Worm (Caenorhabditis elegans): ENCODE data around the gene air-1.

DNA sequence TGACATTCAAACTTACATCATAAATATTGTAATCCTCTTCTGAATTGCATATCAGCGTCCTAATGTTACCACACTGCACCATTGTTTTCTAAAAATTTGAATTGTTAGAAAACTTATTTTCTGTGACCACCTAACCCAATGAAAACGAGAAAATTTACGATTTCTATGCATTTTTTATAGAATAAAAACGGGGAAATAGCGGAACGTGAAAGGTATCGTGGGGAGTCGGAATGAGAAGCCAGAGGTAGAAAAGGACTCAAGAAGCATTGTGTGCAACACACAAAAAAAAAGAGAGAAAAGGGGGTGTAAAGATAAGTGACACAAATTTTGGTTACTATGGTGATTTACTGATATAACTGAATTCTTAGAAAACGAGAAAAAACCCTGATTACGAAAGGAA is 28.9 kb downstream of the air-1 start, which contains the start of gene C16D9.6:
- TF ChIP-seq unc-62 (GFP tag; optimal IDR thresholded peaks at IDR 0.05) (no peak), blmp-1 (tag; optimal IDR thresholded peaks at IDR 0.05) (no peak), ces-1 (GFP tag; optimal IDR thresholded peaks at IDR 0.05) (no peak), nhr-12 (tag; optimal IDR thresholded peaks at IDR 0.05) (no peak), pha-4 (tag; optimal IDR thresholded peaks at IDR 0.05) (no peak), lin-13 (tag; optimal IDR thresholded peaks at IDR 0.05) (no peak), nhr-28 (tag; optimal IDR thresholded peaks at IDR 0.05) (no peak), snpc-4 (tag; optimal IDR thresholded peaks at IDR 0.05) (no peak), mab-5 (tag; optimal IDR thresholded peaks at IDR 0.05) (no peak), nhr-237 (tag; optimal IDR thresholded peaks at IDR 0.05) (no peak), lsy-2 (tag; optimal IDR thresholded peaks at IDR 0.05) (no peak), elt-1 (tag; optimal IDR thresholded peaks at IDR 0.05; ENCODE audit: borderline replicate concordance, insufficient read depth) (no peak)
